Worm (Caenorhabditis elegans): ENCODE measurements around the gene C16E9.2.

Gene C16E9.2

ce11 chrX:6939917-6940316 lies 4.4 kb downstream of the C16E9.2 start, which contains the start of gene C16E9.1:
TSS of gene C16E9.1 (plus strand) at chrX:6940217.
- TF ChIP-seq ref-1 (GFP tag; conservative IDR thresholded peaks at IDR 0.05) (no peak), med-1 (GFP tag; optimal IDR thresholded peaks at IDR 0.05; ENCODE audit: insufficient read depth) (no peak), T22C8.4 (GFP tag; IDR thresholded peaks at IDR 0.05) (no peak), cog-1 (tag; optimal IDR thresholded peaks at IDR 0.05) (no peak)

- TF ChIP-seq tab-1 (GFP tag; IDR thresholded peaks at IDR 0.05): no peak
- TF ChIP-seq klf-2 (GFP tag; conservative IDR thresholded peaks at IDR 0.05): no peak
- TF ChIP-seq med-1 (GFP tag; optimal IDR thresholded peaks at IDR 0.05; ENCODE audit: insufficient read depth): no peak
- TF ChIP-seq ztf-29 (GFP tag; IDR thresholded peaks at IDR 0.05): no peak
- no peak for TF ChIP-seq T22C8.4 (GFP tag; IDR thresholded peaks at IDR 0.05)
- no peak for TF ChIP-seq flt-1 (GFP tag; IDR thresholded peaks at IDR 0.05)
- no peak for TF ChIP-seq ref-1 (GFP tag; conservative IDR thresholded peaks at IDR 0.05)
- TF ChIP-seq cog-1 (tag; optimal IDR thresholded peaks at IDR 0.05): no peak
- no peak for TF ChIP-seq ztf-23 (GFP tag; IDR thresholded peaks at IDR 0.05)
These were observed 5.2 kb downstream of the C16E9.2 start for ce11 chrX:6940775-6941174.

- TF ChIP-seq ztf-29 (GFP tag; IDR thresholded peaks at IDR 0.05) (no peak), ztf-23 (GFP tag; IDR thresholded peaks at IDR 0.05) (no peak), cog-1 (tag; optimal IDR thresholded peaks at IDR 0.05) (no peak), flt-1 (GFP tag; IDR thresholded peaks at IDR 0.05) (no peak), klf-2 (GFP tag; conservative IDR thresholded peaks at IDR 0.05) (no peak), T22C8.4 (GFP tag; IDR thresholded peaks at IDR 0.05) (no peak), med-1 (GFP tag; optimal IDR thresholded peaks at IDR 0.05; ENCODE audit: insufficient read depth) (no peak), tab-1 (GFP tag; IDR thresholded peaks at IDR 0.05) (no peak), ref-1 (GFP tag; conservative IDR thresholded peaks at IDR 0.05) (no peak)
These were observed 6.2 kb downstream of the C16E9.2 start for ce11 chrX:6941711-6942110.

- TF ChIP-seq klf-2 (GFP tag; conservative IDR thresholded peaks at IDR 0.05) (no peak), ref-1 (GFP tag; conservative IDR thresholded peaks at IDR 0.05) (no peak), ztf-29 (GFP tag; IDR thresholded peaks at IDR 0.05) (no peak), med-1 (GFP tag; optimal IDR thresholded peaks at IDR 0.05; ENCODE audit: insufficient read depth) (no peak), ztf-23 (GFP tag; IDR thresholded peaks at IDR 0.05) (no peak), cog-1 (tag; optimal IDR thresholded peaks at IDR 0.05) (no peak), T22C8.4 (GFP tag; IDR thresholded peaks at IDR 0.05) (no peak), flt-1 (GFP tag; IDR thresholded peaks at IDR 0.05) (no peak), tab-1 (GFP tag; IDR thresholded peaks at IDR 0.05) (no peak)
These were observed 11.3 kb downstream of the C16E9.2 start for ce11 chrX:6946789-6947188.

- no peak for TF ChIP-seq cog-1 (tag; optimal IDR thresholded peaks at IDR 0.05)
- 0 out of 2 replicates have a peak, but pooled peaks have one; percentile 62 for TF ChIP-seq ztf-23 (GFP tag; IDR thresholded peaks at IDR 0.05)
- TF ChIP-seq tab-1 (GFP tag; IDR thresholded peaks at IDR 0.05): no peak
- no peak for TF ChIP-seq med-1 (GFP tag; optimal IDR thresholded peaks at IDR 0.05; ENCODE audit: insufficient read depth)
- TF ChIP-seq T22C8.4 (GFP tag; IDR thresholded peaks at IDR 0.05): no peak
- TF ChIP-seq ztf-29 (GFP tag; IDR thresholded peaks at IDR 0.05): no peak
- TF ChIP-seq flt-1 (GFP tag; IDR thresholded peaks at IDR 0.05): 0 out of 2 replicates have a peak, but pooled peaks have one; percentile 21
- no peak for TF ChIP-seq ref-1 (GFP tag; conservative IDR thresholded peaks at IDR 0.05)
- TF ChIP-seq klf-2 (GFP tag; conservative IDR thresholded peaks at IDR 0.05): 0 out of 2 replicates have a peak, but pooled peaks have one; percentile 8
These were observed 17.8 kb downstream of the C16E9.2 start for ce11 chrX:6953339-6953738.

- TF ChIP-seq ztf-29 (GFP tag; IDR thresholded peaks at IDR 0.05) (no peak), tab-1 (GFP tag; IDR thresholded peaks at IDR 0.05) (no peak), med-1 (GFP tag; optimal IDR thresholded peaks at IDR 0.05; ENCODE audit: insufficient read depth) (no peak), cog-1 (tag; optimal IDR thresholded peaks at IDR 0.05) (no peak), ztf-23 (GFP tag; IDR thresholded peaks at IDR 0.05) (no peak), klf-2 (GFP tag; conservative IDR thresholded peaks at IDR 0.05) (no peak), ref-1 (GFP tag; conservative IDR thresholded peaks at IDR 0.05) (no peak), T22C8.4 (GFP tag; IDR thresholded peaks at IDR 0.05) (no peak), flt-1 (GFP tag; IDR thresholded peaks at IDR 0.05) (no peak)
These were observed 20.8 kb downstream of the C16E9.2 start, which contains the start of gene inx-1 for ce11 chrX:6956299-6956698. TSS of gene inx-1 (minus strand) at chrX:6956399.

- TF ChIP-seq flt-1 (GFP tag; IDR thresholded peaks at IDR 0.05): no peak
- TF ChIP-seq ref-1 (GFP tag; conservative IDR thresholded peaks at IDR 0.05): no peak
- TF ChIP-seq ztf-23 (GFP tag; IDR thresholded peaks at IDR 0.05): peak; percentile 44; the same call in 1 of the 2 replicates
These were observed 23.4 kb downstream of the C16E9.2 start for ce11 chrX:6958914-6959313.

- no peak for TF ChIP-seq ztf-23 (GFP tag; IDR thresholded peaks at IDR 0.05)
- TF ChIP-seq T22C8.4 (GFP tag; IDR thresholded peaks at IDR 0.05): no peak
- no peak for TF ChIP-seq ref-1 (GFP tag; conservative IDR thresholded peaks at IDR 0.05)
- TF ChIP-seq flt-1 (GFP tag; IDR thresholded peaks at IDR 0.05): no peak
- TF ChIP-seq tab-1 (GFP tag; IDR thresholded peaks at IDR 0.05): no peak
- no peak for TF ChIP-seq med-1 (GFP tag; optimal IDR thresholded peaks at IDR 0.05; ENCODE audit: insufficient read depth)
- TF ChIP-seq cog-1 (tag; optimal IDR thresholded peaks at IDR 0.05): peak; percentile 16
These were observed 24.0 kb downstream of the C16E9.2 start for ce11 chrX:6959534-6959933.

ce11 chrX:6962347-6962746 lies 26.8 kb downstream of the C16E9.2 start:
- no peak for TF ChIP-seq ztf-29 (GFP tag; IDR thresholded peaks at IDR 0.05)
- no peak for TF ChIP-seq cog-1 (tag; optimal IDR thresholded peaks at IDR 0.05)
- TF ChIP-seq ztf-23 (GFP tag; IDR thresholded peaks at IDR 0.05): no peak

ce11 chrX:6963842-6964241 lies 28.3 kb downstream of the C16E9.2 start:
- no peak for TF ChIP-seq tab-1 (GFP tag; IDR thresholded peaks at IDR 0.05)
- TF ChIP-seq flt-1 (GFP tag; IDR thresholded peaks at IDR 0.05): no peak
- no peak for TF ChIP-seq med-1 (GFP tag; optimal IDR thresholded peaks at IDR 0.05; ENCODE audit: insufficient read depth)
- TF ChIP-seq klf-2 (GFP tag; conservative IDR thresholded peaks at IDR 0.05): no peak
- TF ChIP-seq ztf-23 (GFP tag; IDR thresholded peaks at IDR 0.05): no peak
- TF ChIP-seq cog-1 (tag; optimal IDR thresholded peaks at IDR 0.05): no peak
- TF ChIP-seq T22C8.4 (GFP tag; IDR thresholded peaks at IDR 0.05): no peak
- no peak for TF ChIP-seq ref-1 (GFP tag; conservative IDR thresholded peaks at IDR 0.05)
- no peak for TF ChIP-seq ztf-29 (GFP tag; IDR thresholded peaks at IDR 0.05)

All from whole organism, midembryonic.